Worm (Caenorhabditis elegans) whole organism, L4 larva: ENCODE measurements around the gene F16F9.4.
A peak's percentile ranks its signal among the peaks of the same experiment; 100 is the strongest.

ENCODE experiments used
- F26F4.8 ChIP-seq: fragments of 200-800 bp; sonication (Bioruptor generic); conservative IDR thresholded peaks from 2 replicates; pipeline ENCODE4 v1.3.6; 2022; ENCODE audit warnings: missing genetic modification characterization, missing compliant biosample characterization
- aha-1 ChIP-seq: fragments of 150-350 bp; peaks from one replicate; lab custom pipeline; 2014; ENCODE audit warnings: missing biosample characterization, missing genetic modification characterization
- ceh-44 ChIP-seq: fragments of 200-800 bp; sonication (Bioruptor generic); IDR thresholded peaks from 2 replicates; pipeline ENCODE4 v1.3.6; 2022; ENCODE audit warnings: missing genetic modification reagents, missing genetic modification characterization, missing compliant biosample characterization
- ceh-62 ChIP-seq: sonication (generic microtip); optimal IDR thresholded peaks from 2 replicates; lab custom pipeline; 2017; ENCODE audit warnings: missing biosample characterization, missing genetic modification characterization
- daf-16 ChIP-seq, 3 experiments: sonication (generic microtip); optimal IDR thresholded peaks; 2 replicates each; lab custom pipeline; 2016 to 2017; ENCODE audit warnings: missing genetic modification characterization in 3 of 3, missing genetic modification reagents in 3 of 3, mild to moderate bottlenecking in 2 of 3, missing compliant biosample characterization in 2 of 3, missing biosample characterization in 1 of 3, moderate library complexity in 1 of 3
- daf-19 ChIP-seq: fragments of 200-800 bp; sonication (Bioruptor generic); conservative IDR thresholded peaks from 2 replicates; pipeline ENCODE4 v1.3.6; 2022; ENCODE audit warnings: missing genetic modification characterization, missing compliant biosample characterization
- dmd-6 ChIP-seq: fragments of 200-800 bp; sonication (Bioruptor generic); IDR thresholded peaks from 2 replicates; pipeline ENCODE4 v1.3.6; 2022; ENCODE audit warnings: missing genetic modification reagents, missing genetic modification characterization, missing compliant biosample characterization
- dmd-8 ChIP-seq: fragments of 200-800 bp; sonication (Bioruptor generic); IDR thresholded peaks from 2 replicates; pipeline ENCODE4 v1.3.6; 2022; ENCODE audit warnings: missing genetic modification characterization, missing compliant biosample characterization
- dve-1 ChIP-seq: sonication (generic microtip); optimal IDR thresholded peaks from 2 replicates; lab custom pipeline; 2017; ENCODE audit warnings: antibody characterized with exemption, mild to moderate bottlenecking, missing genetic modification characterization, missing compliant biosample characterization; ENCODE audit not compliant: insufficient read depth
- egl-43 ChIP-seq: fragments of 200-800 bp; sonication (Bioruptor generic); IDR thresholded peaks from 2 replicates; pipeline ENCODE4 v1.3.6; 2022; ENCODE audit warnings: missing genetic modification reagents, missing genetic modification characterization, missing compliant biosample characterization
- hlh-11 ChIP-seq: fragments of 200-800 bp; sonication (Bioruptor generic); optimal IDR thresholded peaks from 2 replicates; lab custom pipeline; 2018; ENCODE audit warnings: mild to moderate bottlenecking, missing genetic modification characterization, missing compliant biosample characterization
- hmg-1.1 ChIP-seq: fragments of 200-800 bp; sonication (Bioruptor generic); IDR thresholded peaks from 2 replicates; pipeline ENCODE4 v1.3.6; 2022; ENCODE audit warnings: missing genetic modification reagents, missing genetic modification characterization, missing compliant biosample characterization
- lin-13 ChIP-seq: fragments of 150-350 bp; optimal IDR thresholded peaks from 2 replicates; lab custom pipeline; 2014; ENCODE audit warnings: missing biosample characterization, missing genetic modification reagents, missing genetic modification characterization
- lir-3 ChIP-seq: sonication (generic microtip); optimal IDR thresholded peaks from 2 replicates; lab custom pipeline; 2016; ENCODE audit warnings: mild to moderate bottlenecking, missing genetic modification characterization, missing compliant biosample characterization
- madf-9 ChIP-seq: fragments of 200-800 bp; sonication (Bioruptor generic); conservative IDR thresholded peaks from 2 replicates; pipeline ENCODE4 v1.3.6; 2022; ENCODE audit warnings: missing genetic modification reagents, missing genetic modification characterization, missing compliant biosample characterization
- mdl-1 ChIP-seq, 2 experiments: fragments of 150-350 bp in 1 of 2; sonication (generic microtip) in 1 of 2; optimal IDR thresholded peaks; 2 replicates each; lab custom pipeline; 2014 to 2017; ENCODE audit warnings: missing biosample characterization in 2 of 2, missing genetic modification characterization in 2 of 2
- nhr-111 ChIP-seq: fragments of 200-800 bp; sonication (Bioruptor generic); optimal IDR thresholded peaks from 2 replicates; lab custom pipeline; 2018; ENCODE audit warnings: mild to moderate bottlenecking, missing genetic modification characterization, missing compliant biosample characterization
- nhr-25 ChIP-seq: sonication (generic microtip); optimal IDR thresholded peaks from 2 replicates; lab custom pipeline; 2017; ENCODE audit warnings: missing genetic modification characterization, mild to moderate bottlenecking, missing compliant biosample characterization, antibody characterized with exemption, moderate library complexity, borderline replicate concordance; ENCODE audit not compliant: insufficient read depth
- nhr-28 ChIP-seq: fragments of 150-350 bp; optimal IDR thresholded peaks from 2 replicates; lab custom pipeline; 2014; ENCODE audit warnings: missing biosample characterization, missing genetic modification characterization
- nhr-77 ChIP-seq: fragments of 150-350 bp; optimal IDR thresholded peaks from 2 replicates; lab custom pipeline; 2014; ENCODE audit warnings: missing biosample characterization, missing genetic modification characterization
- pha-4 ChIP-seq, 2 experiments: fragments of 150-350 bp in 1 of 2; fragments of 200-800 bp in 1 of 2; sonication (Bioruptor generic) in 1 of 2; IDR thresholded peaks in 1 of 2; optimal IDR thresholded peaks in 1 of 2; 2 replicates each; pipeline versions ENCODE4 v1.3.6 to Lab custom; 2014 to 2022; ENCODE audit warnings: missing genetic modification characterization in 2 of 2, missing genetic modification reagents in 2 of 2, missing biosample characterization in 1 of 2, missing compliant biosample characterization in 1 of 2
- pqm-1 ChIP-seq: sonication (generic microtip); optimal IDR thresholded peaks from 2 replicates; lab custom pipeline; 2017; ENCODE audit warnings: missing biosample characterization, missing genetic modification characterization
- rbr-2 ChIP-seq: sonication (generic microtip); optimal IDR thresholded peaks from 2 replicates; lab custom pipeline; 2016; ENCODE audit warnings: missing genotype, missing genetic modification characterization, missing compliant biosample characterization
- tag-97 ChIP-seq: fragments of 200-800 bp; sonication (Bioruptor generic); IDR thresholded peaks from 2 replicates; pipeline ENCODE4 v1.3.6; 2022; ENCODE audit warnings: missing genetic modification characterization, missing compliant biosample characterization
- unc-62 ChIP-seq, 3 experiments: fragments of 150-350 bp in 1 of 3; sonication (generic microtip); optimal IDR thresholded peaks in 2 of 3; peaks in 1 of 3; 1 replicate in 1 of 3; 2 replicates in 2 of 3; lab custom pipeline; 2014 to 2017; ENCODE audit warnings: missing biosample characterization in 3 of 3, missing genetic modification characterization in 3 of 3, missing genetic modification reagents in 3 of 3, missing genotype in 1 of 3
- zfp-2 ChIP-seq: sonication (generic microtip); optimal IDR thresholded peaks from 2 replicates; lab custom pipeline; 2016; ENCODE audit warnings: mild to moderate bottlenecking, missing genetic modification characterization, missing compliant biosample characterization
- zfp-3 ChIP-seq: fragments of 200-800 bp; sonication (Bioruptor generic); conservative IDR thresholded peaks from 2 replicates; pipeline ENCODE4 v1.3.6; 2022; ENCODE audit warnings: missing genetic modification reagents, missing genetic modification characterization, missing compliant biosample characterization
- zip-11 ChIP-seq: fragments of 200-800 bp; sonication (Bioruptor generic); IDR thresholded peaks from 2 replicates; pipeline ENCODE4 v1.3.6; 2022; ENCODE audit warnings: missing genetic modification characterization, missing compliant biosample characterization
- zip-2 ChIP-seq: fragments of 150-350 bp; optimal IDR thresholded peaks from 2 replicates; lab custom pipeline; 2014; ENCODE audit warnings: missing biosample characterization, missing genetic modification characterization

The F16F9.4 gene

DNA sequence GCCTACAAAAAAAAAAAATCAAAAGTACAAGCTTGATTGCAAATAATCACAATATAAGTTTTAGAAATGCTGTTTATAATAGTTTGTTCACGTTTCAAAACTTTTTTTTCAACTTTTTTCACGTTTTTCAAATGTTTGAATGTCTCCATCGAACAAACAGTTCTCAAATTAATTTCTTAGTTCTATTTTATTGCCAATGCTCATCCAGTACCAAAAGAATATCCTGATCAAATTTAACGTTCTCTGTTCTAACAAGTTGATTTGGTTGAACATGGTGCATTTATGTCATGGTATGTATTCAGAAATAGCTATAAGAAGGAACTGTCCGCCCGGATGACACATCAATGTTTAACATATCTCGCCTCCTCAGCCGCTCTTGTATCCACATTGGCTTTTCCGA is 30.8 kb downstream of the F16F9.4 start, which contains the start of gene kin-9 (continued):
- TF ChIP-seq pha-4 (GFP tag; IDR thresholded peaks at IDR 0.05; lab: Robert Waterston, UW), result no peak
- no peak for TF ChIP-seq pha-4 (tag; optimal IDR thresholded peaks at IDR 0.05; lab: Kevin White, UChicago)
- TF ChIP-seq ceh-62 (tag; lab: Kevin White, UChicago), result no peak

DNA sequence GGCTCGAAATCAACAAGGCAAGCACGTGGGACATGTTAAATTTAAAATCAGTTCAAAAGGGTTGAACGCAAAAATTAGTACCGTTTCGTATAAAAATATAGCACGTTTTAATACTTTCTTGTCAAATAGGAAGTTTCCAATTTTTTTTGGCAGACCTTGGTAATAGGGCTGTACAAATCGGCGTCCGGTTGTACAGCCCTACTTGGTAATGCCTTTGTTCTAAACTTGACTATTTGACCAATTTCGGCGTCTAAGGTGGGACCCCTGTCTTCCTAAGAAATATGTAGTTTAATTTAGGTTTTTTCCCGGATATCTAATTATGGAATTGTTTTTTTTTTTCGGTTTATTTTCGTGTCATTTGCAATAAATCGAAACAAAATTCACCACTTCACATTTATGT is 33.7 kb downstream of the F16F9.4 start:
- TF ChIP-seq tag-97 (GFP tag; lab: Robert Waterston, UW) (no peak), rbr-2 (tag; lab: Kevin White, UChicago) (no peak), daf-19 (GFP tag; lab: Robert Waterston, UW) (no peak), nhr-77 (tag; lab: Kevin White, UChicago) (no peak), nhr-111 (GFP tag; lab: Kevin White, UChicago) (no peak), hmg-1.1 (GFP tag; lab: Robert Waterston, UW) (no peak), egl-43 (GFP tag; lab: Robert Waterston, UW) (no peak), zip-2 (tag; lab: Kevin White, UChicago) (no peak), zfp-2 (tag; lab: Kevin White, UChicago) (no peak), lin-13 (GFP tag; lab: Kevin White, UChicago) (no peak), lir-3 (no peak), mdl-1 (tag; optimal IDR thresholded peaks at IDR 0.05; lab: Kevin White, UChicago) (no peak), unc-62 (GFP tag; optimal IDR thresholded peaks at IDR 0.05 in 1 of 2; lab: Kevin White, UChicago) (no peak), unc-62 (tag; optimal IDR thresholded peaks at IDR 0.05; lab: Kevin White, UChicago) (no peak)
- TF ChIP-seq, all 104 proteins: peak for 0

DNA sequence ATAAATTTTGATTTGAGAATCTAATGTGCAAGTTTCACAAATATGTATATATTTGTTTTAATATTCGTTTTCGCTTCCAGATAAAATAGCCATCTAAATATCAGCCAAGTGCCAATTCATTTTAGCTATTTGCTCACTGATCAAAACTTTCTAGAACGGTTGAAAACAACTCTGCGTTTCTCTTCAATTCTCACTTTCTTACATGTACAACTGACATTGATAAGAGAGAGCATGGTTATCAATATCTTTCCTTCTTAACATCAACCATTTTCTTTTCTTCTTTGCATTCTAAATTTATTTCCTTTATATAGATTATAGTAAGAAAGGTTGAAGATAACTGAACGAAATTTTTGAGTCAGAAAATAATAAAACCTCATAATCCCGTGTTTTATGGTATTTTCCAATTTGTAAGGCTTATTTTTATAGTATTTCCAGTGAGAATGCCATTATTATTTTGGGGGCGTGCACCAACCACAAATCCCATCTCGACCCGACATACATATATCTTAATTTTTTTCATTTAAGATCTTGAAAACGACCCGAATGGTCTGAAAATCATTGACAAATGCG is 34.8 kb downstream of the F16F9.4 start, which contains the start of gene F08F1.3:
TSS of gene F08F1.3 (plus strand) at position 520 of the 570 bp plus-strand sequence.
- no peak for TF ChIP-seq daf-16 (GFP tag; optimal IDR thresholded peaks at IDR 0.05; lab: Kevin White, UChicago)
- peak; percentile 83 for TF ChIP-seq daf-16 (tag; optimal IDR thresholded peaks at IDR 0.05; lab: Kevin White, UChicago)
- TF ChIP-seq F26F4.8, result no peak
- peak; percentile 21 for TF ChIP-seq hlh-11 (tag; lab: Kevin White, UChicago)
- peak; percentile 78 for TF ChIP-seq dve-1 (tag; lab: Kevin White, UChicago)
- TF ChIP-seq zip-11, result no peak
- peak; percentile 29; the same call in 1 of the 2 replicates for TF ChIP-seq dmd-6 (GFP tag; lab: Robert Waterston, UW)
- TF ChIP-seq zfp-3 (GFP tag; lab: Robert Waterston, UW), result no peak
- peak; percentile 80 for TF ChIP-seq pqm-1
- TF ChIP-seq nhr-28 (tag; lab: Kevin White, UChicago), result peak; percentile 52

DNA sequence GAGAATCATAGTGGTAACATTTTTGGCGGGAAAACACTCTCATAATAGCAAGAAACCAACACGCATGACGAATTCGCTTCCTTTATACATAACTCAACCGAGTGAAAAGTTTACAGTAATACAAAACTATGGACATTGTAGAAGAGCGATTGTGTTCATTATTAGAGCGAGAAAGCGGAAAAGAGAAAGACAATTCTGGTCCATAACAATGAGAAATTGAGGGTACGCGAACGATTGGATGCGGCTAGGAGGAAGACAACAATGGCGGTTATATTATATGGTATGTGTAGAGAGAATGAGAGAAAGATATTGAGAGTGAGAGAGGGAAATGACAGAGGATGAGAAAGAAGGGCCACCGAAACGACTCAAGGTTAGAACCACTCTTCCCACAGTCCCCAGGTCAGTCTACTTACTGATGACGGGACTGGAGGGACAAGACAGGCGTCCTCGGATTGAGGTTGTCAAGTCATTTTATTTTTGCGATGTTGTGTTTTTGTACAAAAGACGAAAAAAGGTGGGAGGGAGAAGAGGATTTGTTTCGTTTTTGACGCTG is 36.9 kb downstream of the F16F9.4 start:
- TF ChIP-seq ceh-44 (GFP tag; lab: Robert Waterston, UW) (no peak), aha-1 (peak; percentile 72)

DNA sequence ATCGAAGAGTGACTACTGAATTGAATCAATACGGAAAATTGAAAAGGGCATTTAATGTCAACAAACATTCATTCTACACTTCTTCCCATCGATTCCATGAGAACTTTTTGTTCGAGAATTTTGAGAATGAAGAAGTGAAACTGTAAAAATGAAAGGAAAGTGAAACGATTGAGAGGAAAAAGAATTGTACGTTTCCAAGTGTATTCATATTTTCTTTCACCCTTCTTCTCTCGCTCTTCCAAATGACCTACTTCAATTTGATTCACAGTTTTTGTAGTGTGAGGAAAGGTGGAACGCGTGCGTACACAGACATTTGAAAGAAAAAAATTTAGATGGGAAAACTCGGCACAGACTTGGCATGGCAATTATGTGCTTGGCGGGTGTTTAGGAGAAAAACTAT is 38.9 kb downstream of the F16F9.4 start:
- no peak for TF ChIP-seq dmd-8 (GFP tag; lab: Robert Waterston, UW)
- TF ChIP-seq nhr-25 (tag; lab: Kevin White, UChicago), result peak; percentile 52
- peak; percentile 4 for TF ChIP-seq nhr-28 (tag; lab: Kevin White, UChicago)
- TF ChIP-seq madf-9 (GFP tag; lab: Robert Waterston, UW), result no peak
